Worm (Caenorhabditis elegans) whole organism, young adult: ENCODE data around the gene sra-26.

ENCODE experiments used
- C06A6.2 ChIP-seq: fragments of 200-800 bp; sonication (Bioruptor generic); conservative IDR thresholded peaks from 2 replicates; pipeline ENCODE4 v1.3.6; 2022; ENCODE audit warnings: missing genetic modification characterization, missing compliant biosample characterization
- D2030.7 ChIP-seq: fragments of 200-800 bp; sonication (Bioruptor generic); IDR thresholded peaks from 2 replicates; pipeline ENCODE4 v1.3.6; 2022; ENCODE audit warnings: missing genetic modification reagents, missing genetic modification characterization, missing compliant biosample characterization
- F33H1.4 ChIP-seq: fragments of 200-800 bp; sonication (Bioruptor generic); IDR thresholded peaks from 2 replicates; pipeline ENCODE4 v1.3.6; 2022; ENCODE audit warnings: missing genetic modification reagents, missing genetic modification characterization, missing compliant biosample characterization
- F49E8.2 ChIP-seq: sonication (generic microtip); optimal IDR thresholded peaks from 3 replicates; lab custom pipeline; 2017; ENCODE audit warnings: missing genetic modification characterization, mild to moderate bottlenecking, missing compliant biosample characterization, antibody characterized with exemption, moderate library complexity; ENCODE audit not compliant: insufficient read depth
- Y56A3A.18 ChIP-seq: fragments of 200-800 bp; sonication (Bioruptor generic); IDR thresholded peaks from 2 replicates; pipeline ENCODE4 v1.3.6; 2022; ENCODE audit warnings: missing genetic modification reagents, missing genetic modification characterization, missing compliant biosample characterization
- ZK185.1 ChIP-seq: sonication (generic microtip); optimal IDR thresholded peaks from 2 replicates; lab custom pipeline; 2016; ENCODE audit warnings: mild to moderate bottlenecking, missing genetic modification characterization, missing compliant biosample characterization; ENCODE audit not compliant: poor library complexity, severe bottlenecking
- attf-3 ChIP-seq: fragments of 200-800 bp; sonication (Bioruptor generic); conservative IDR thresholded peaks from 2 replicates; pipeline ENCODE4 v1.3.6; 2022; ENCODE audit warnings: missing genetic modification reagents, missing genetic modification characterization, missing compliant biosample characterization
- cebp-1 ChIP-seq, 2 experiments: fragments of 200-800 bp in 1 of 2; sonication (Bioruptor generic) in 1 of 2; sonication (generic microtip) in 1 of 2; IDR thresholded peaks in 1 of 2; optimal IDR thresholded peaks in 1 of 2; 2 replicates each; pipeline versions ENCODE4 v1.3.6 to Lab custom; 2017 to 2022; ENCODE audit warnings: missing compliant biosample characterization in 2 of 2, missing genetic modification characterization in 2 of 2, mild to moderate bottlenecking in 1 of 2, missing genetic modification reagents in 1 of 2, moderate library complexity in 1 of 2
- ceh-79 ChIP-seq: sonication (generic microtip); optimal IDR thresholded peaks from 2 replicates; lab custom pipeline; 2017; ENCODE audit warnings: mild to moderate bottlenecking, missing genetic modification characterization, missing compliant biosample characterization
- dox-1 ChIP-seq: fragments of 200-800 bp; sonication (Bioruptor generic); IDR thresholded peaks from 2 replicates; pipeline ENCODE4 v1.3.6; 2022; ENCODE audit warnings: missing genetic modification reagents, missing genetic modification characterization, missing compliant biosample characterization
- dpl-1 ChIP-seq: fragments of 150-350 bp; optimal IDR thresholded peaks from 2 replicates; lab custom pipeline; 2014; ENCODE audit warnings: missing biosample characterization, missing genetic modification reagents, missing genetic modification characterization
- hmg-1.2 ChIP-seq: fragments of 200-800 bp; sonication (Bioruptor generic); IDR thresholded peaks from 2 replicates; pipeline ENCODE4 v1.3.6; 2022; ENCODE audit warnings: missing genetic modification reagents, missing genetic modification characterization, missing compliant biosample characterization
- lin-40 ChIP-seq: sonication (generic microtip); optimal IDR thresholded peaks from 2 replicates; lab custom pipeline; 2016; ENCODE audit warnings: missing genetic modification characterization, mild to moderate bottlenecking, missing compliant biosample characterization, missing genotype, missing genetic modification reagents
- lin-54 ChIP-seq: fragments of 200-800 bp; sonication (Bioruptor generic); optimal IDR thresholded peaks from 2 replicates; lab custom pipeline; 2018; ENCODE audit warnings: mild to moderate bottlenecking, missing genetic modification characterization, missing compliant biosample characterization
- lsl-1 ChIP-seq: fragments of 200-800 bp; sonication (Bioruptor generic); optimal IDR thresholded peaks from 2 replicates; lab custom pipeline; 2018; ENCODE audit warnings: mild to moderate bottlenecking, missing genetic modification characterization, moderate library complexity, missing compliant biosample characterization
- madf-6 ChIP-seq: fragments of 200-800 bp; sonication (Bioruptor generic); IDR thresholded peaks from 2 replicates; pipeline ENCODE4 v1.3.6; 2022; ENCODE audit warnings: missing genetic modification reagents, missing genetic modification characterization, missing compliant biosample characterization
- mcd-1 ChIP-seq: fragments of 200-800 bp; sonication (Bioruptor generic); IDR thresholded peaks from 2 replicates; pipeline ENCODE4 v1.3.6; 2022; ENCODE audit warnings: missing genetic modification reagents, missing genetic modification characterization, missing compliant biosample characterization
- mes-4 ChIP-seq: sonication (generic microtip); optimal IDR thresholded peaks from 2 replicates; lab custom pipeline; 2016; ENCODE audit warnings: missing genotype, missing genetic modification characterization, missing compliant biosample characterization
- nhr-120 ChIP-seq: fragments of 200-800 bp; sonication (Bioruptor generic); IDR thresholded peaks from 2 replicates; pipeline ENCODE4 v1.3.6; 2022; ENCODE audit warnings: missing genetic modification characterization, missing compliant biosample characterization
- nhr-80 ChIP-seq: sonication (generic microtip); optimal IDR thresholded peaks from 2 replicates; lab custom pipeline; 2016; ENCODE audit warnings: missing genetic modification characterization, missing compliant biosample characterization
- pbrm-1 ChIP-seq: fragments of 200-800 bp; sonication (Bioruptor generic); IDR thresholded peaks from 2 replicates; pipeline ENCODE4 v1.3.6; 2022; ENCODE audit warnings: missing genetic modification reagents, missing genetic modification characterization, missing compliant biosample characterization
- snpc-3.4 ChIP-seq: sonication (generic microtip); optimal IDR thresholded peaks from 2 replicates; lab custom pipeline; 2017; ENCODE audit warnings: missing genetic modification characterization, mild to moderate bottlenecking, missing compliant biosample characterization, antibody characterized with exemption, moderate library complexity, missing genotype, missing genetic modification reagents
- snpc-4 ChIP-seq, 5 experiments: fragments of 150-350 bp in 1 of 5; sonication (generic microtip) in 4 of 5; optimal IDR thresholded peaks; 2 replicates each; lab custom pipeline; 2014 to 2018; ENCODE audit warnings: missing genetic modification characterization in 5 of 5, missing biosample characterization in 3 of 5, antibody characterized with exemption in 2 of 5, mild to moderate bottlenecking in 2 of 5, missing compliant biosample characterization in 2 of 5, missing genotype in 2 of 5, moderate library complexity in 2 of 5, missing genetic modification reagents in 1 of 5
- somi-1 ChIP-seq: fragments of 200-800 bp; sonication (Bioruptor generic); optimal IDR thresholded peaks from 2 replicates; lab custom pipeline; 2018; ENCODE audit warnings: mild to moderate bottlenecking, missing genetic modification characterization, missing compliant biosample characterization
- tbp1 ChIP-seq: fragments of 200-800 bp; sonication (Bioruptor generic); optimal IDR thresholded peaks from 2 replicates; lab custom pipeline; 2018; ENCODE audit warnings: mild to moderate bottlenecking, missing genetic modification characterization, missing compliant biosample characterization
- unc-62 ChIP-seq: fragments of 150-350 bp; optimal IDR thresholded peaks from 2 replicates; lab custom pipeline; 2014; ENCODE audit warnings: missing biosample characterization, missing genetic modification reagents, missing genetic modification characterization
- ztf-6 ChIP-seq: fragments of 200-800 bp; sonication (Bioruptor generic); IDR thresholded peaks from 2 replicates; pipeline ENCODE4 v1.3.6; 2022; ENCODE audit warnings: missing genetic modification reagents, missing genetic modification characterization, missing compliant biosample characterization

The sra-26 gene

ce11 chrII:6600973-6601372 is 50.6 kb downstream of the sra-26 start, which contains the start of gene vps-33.2:
vps-33.2 (plus strand) TSS chrII:6601216.
- TF ChIP-seq lin-40 (tag; lab: Kevin White, UChicago): peak; percentile 3
- TF ChIP-seq snpc-3.4 (tag; lab: Kevin White, UChicago): no peak
- TF ChIP-seq mcd-1 (GFP tag; lab: Robert Waterston, UW): peak; percentile 47; the same call in 1 of the 2 replicates
- no peak for TF ChIP-seq cebp-1 (GFP tag; IDR thresholded peaks at IDR 0.05; lab: Robert Waterston, UW)
- peak; percentile 41 for TF ChIP-seq cebp-1 (tag; optimal IDR thresholded peaks at IDR 0.05; lab: Kevin White, UChicago)
- no peak for TF ChIP-seq Y56A3A.18 (GFP tag; lab: Robert Waterston, UW)
- TF ChIP-seq attf-3: 0 out of 2 replicates have a peak, but pooled peaks have one; percentile 33
- TF ChIP-seq nhr-120: no peak
- peak; percentile 27 for TF ChIP-seq tbp1
- TF ChIP-seq F33H1.4 (GFP tag; lab: Robert Waterston, UW): peak; percentile 51; the same call in 1 of the 2 replicates
- no peak for TF ChIP-seq ceh-79 (tag; lab: Kevin White, UChicago)
- TF ChIP-seq lsl-1: peak; percentile 50
- no peak for TF ChIP-seq mes-4 (tag; lab: Kevin White, UChicago)
- TF ChIP-seq nhr-80: no peak
- TF ChIP-seq ZK185.1 (tag; lab: Kevin White, UChicago): peak; percentile 34
- peak; percentile 38; the same call in 1 of the 2 replicates for TF ChIP-seq dox-1 (GFP tag; lab: Robert Waterston, UW)
- no peak for TF ChIP-seq dpl-1 (GFP tag; lab: Kevin White, UChicago)
- 0 out of 2 replicates have a peak, but pooled peaks have one; percentile 16 for TF ChIP-seq pbrm-1 (GFP tag; lab: Robert Waterston, UW)
- TF ChIP-seq F49E8.2 (tag; lab: Kevin White, UChicago): no peak
- peak; percentile 3 for TF ChIP-seq lin-54 (GFP tag; lab: Kevin White, UChicago)
- no peak for TF ChIP-seq snpc-4 (GFP tag; optimal IDR thresholded peaks at IDR 0.05; lab: Kevin White, UChicago)
- TF ChIP-seq snpc-4 (tag; optimal IDR thresholded peaks at IDR 0.05; lab: Kevin White, UChicago): peak in 1 of 4 experiments; percentile 4
- TF ChIP-seq C06A6.2 (GFP tag; lab: Robert Waterston, UW): no peak
- TF ChIP-seq hmg-1.2 (GFP tag; lab: Robert Waterston, UW): peak; percentile 99
- TF ChIP-seq ztf-6 (GFP tag; lab: Robert Waterston, UW): no peak
- peak; percentile 64 for TF ChIP-seq madf-6 (GFP tag; lab: Robert Waterston, UW)
- no peak for TF ChIP-seq D2030.7 (GFP tag; lab: Robert Waterston, UW)
- TF ChIP-seq somi-1: no peak
- no peak for TF ChIP-seq unc-62 (GFP tag; lab: Kevin White, UChicago)
- TF ChIP-seq, all 124 proteins: peak for 14
